Fruit fly (Drosophila melanogaster) whole organism, embryonic: ENCODE measurements around the gene Rpp20.
A peak's percentile ranks its signal among the peaks of the same experiment; 100 is the strongest.

Experiments
- ATbp ChIP-seq: fragments of 200-800 bp; sonication (Bioruptor generic); optimal IDR thresholded peaks from 2 replicates; lab custom pipeline; 2017; ENCODE audit warnings: missing biosample characterization, mild to moderate bottlenecking, missing genetic modification characterization, missing genetic modification reagents
- Adf1 ChIP-seq: fragments of 200-800 bp; sonication (Bioruptor generic); IDR thresholded peaks from 2 replicates; pipeline ENCODE4 v1.3.6; 2022; ENCODE audit warnings: missing biosample characterization, missing genetic modification characterization
- Aef1 ChIP-seq: fragments of 200-800 bp; sonication (Bioruptor generic); IDR thresholded peaks from 3 replicates; pipeline ENCODE4 v1.3.6; 2022; ENCODE audit warnings: missing biosample characterization, missing genetic modification characterization
- Atf3 ChIP-seq: fragments of 200-800 bp; sonication (Bioruptor generic); optimal IDR thresholded peaks from 3 replicates; lab custom pipeline; 2016; ENCODE audit warnings: missing biosample characterization, missing genetic modification characterization
- CG10543 ChIP-seq: fragments of 200-800 bp; sonication (Bioruptor generic); optimal IDR thresholded peaks from 3 replicates; lab custom pipeline; 2017; ENCODE audit warnings: missing biosample characterization, mild to moderate bottlenecking, missing genetic modification characterization, moderate library complexity
- CG12236 ChIP-seq: fragments of 200-800 bp; sonication (Bioruptor generic); optimal IDR thresholded peaks from 2 replicates; lab custom pipeline; 2016; ENCODE audit warnings: missing biosample characterization, missing genetic modification characterization
- CG12769 ChIP-seq: fragments of 200-800 bp; sonication (Bioruptor generic); optimal IDR thresholded peaks from 2 replicates; lab custom pipeline; 2019; ENCODE audit warnings: missing biosample characterization, mild to moderate bottlenecking, missing genetic modification characterization, moderate library complexity
- CG13296 ChIP-seq: fragments of 200-800 bp; sonication (Bioruptor generic); optimal IDR thresholded peaks from 3 replicates; lab custom pipeline; 2018; ENCODE audit warnings: missing biosample characterization, mild to moderate bottlenecking, missing genetic modification characterization
- CG17361 ChIP-seq: fragments of 200-800 bp; sonication (Bioruptor generic); IDR thresholded peaks from 3 replicates; pipeline ENCODE4 v1.3.6; 2022; ENCODE audit warnings: missing biosample characterization, missing genetic modification characterization
- CG18011 ChIP-seq: fragments of 200-800 bp; sonication (Bioruptor generic); optimal IDR thresholded peaks from 2 replicates; lab custom pipeline; 2017; ENCODE audit warnings: missing biosample characterization, missing genetic modification characterization, mild to moderate bottlenecking, moderate library complexity, missing genotype
- CG2199 ChIP-seq: fragments of 200-800 bp; sonication (Bioruptor generic); IDR thresholded peaks from 3 replicates; pipeline ENCODE4 v1.3.6; 2022; ENCODE audit warnings: missing biosample characterization, missing genetic modification characterization
- CG32767 ChIP-seq: fragments of 200-800 bp; sonication (Bioruptor generic); IDR thresholded peaks from 2 replicates; pipeline ENCODE4 v1.3.6; 2022; ENCODE audit warnings: missing biosample characterization, missing genetic modification characterization
- CG5180 ChIP-seq: fragments of 200-800 bp; sonication (Bioruptor generic); optimal IDR thresholded peaks from 3 replicates; lab custom pipeline; 2017; ENCODE audit warnings: missing biosample characterization, missing genetic modification characterization, mild to moderate bottlenecking, moderate library complexity, missing genetic modification reagents
- CG5245 ChIP-seq: fragments of 200-800 bp; sonication (Bioruptor generic); optimal IDR thresholded peaks from 3 replicates; lab custom pipeline; 2016; ENCODE audit warnings: missing biosample characterization, missing genetic modification characterization
- CG6689 ChIP-seq: fragments of 200-800 bp; sonication (Bioruptor generic); IDR thresholded peaks from 2 replicates; pipeline ENCODE4 v1.3.6; 2022; ENCODE audit warnings: missing biosample characterization, missing genetic modification characterization
- CG7372 ChIP-seq: fragments of 200-800 bp; sonication (Bioruptor generic); IDR thresholded peaks from 2 replicates; pipeline ENCODE4 v1.3.6; 2022; ENCODE audit warnings: missing biosample characterization, missing genetic modification characterization
- CG8478 ChIP-seq: fragments of >200 bp; optimal IDR thresholded peaks from 2 replicates; lab custom pipeline; 2018
- CTCF ChIP-seq: fragments of 200-800 bp; sonication (Bioruptor generic); optimal IDR thresholded peaks from 2 replicates; lab custom pipeline; 2017; ENCODE audit warnings: missing biosample characterization, mild to moderate bottlenecking, missing genetic modification characterization, moderate library complexity
- D19A ChIP-seq: fragments of 200-800 bp; optimal IDR thresholded peaks from 3 replicates; lab custom pipeline; 2019; ENCODE audit warnings: missing biosample characterization, mild to moderate bottlenecking, missing genetic modification characterization, moderate library complexity
- Deaf1 ChIP-seq: fragments of 200-800 bp; optimal IDR thresholded peaks from 3 replicates; lab custom pipeline; 2019; ENCODE audit warnings: missing biosample characterization, mild to moderate bottlenecking, missing genetic modification characterization, moderate library complexity
- Dfd ChIP-seq, 2 experiments: fragments of >200 bp; optimal IDR thresholded peaks; 2 replicates each; lab custom pipeline; 2017; ENCODE audit warnings: missing biosample characterization in 2 of 2, missing genetic modification characterization in 2 of 2
- Dref ChIP-seq: fragments of 200-800 bp; sonication (Bioruptor generic); IDR thresholded peaks from 2 replicates; pipeline ENCODE4 v1.3.6; 2022; ENCODE audit warnings: missing biosample characterization, missing genetic modification characterization
- Hand ChIP-seq: fragments of 200-800 bp; sonication (Bioruptor generic); optimal IDR thresholded peaks from 2 replicates; lab custom pipeline; 2017; ENCODE audit warnings: mild to moderate bottlenecking, missing biosample characterization, missing genetic modification reagents, missing genetic modification characterization
- Hr39 ChIP-seq: fragments of >200 bp; optimal IDR thresholded peaks from 2 replicates; lab custom pipeline; 2017
- MESR4 ChIP-seq: fragments of 200-800 bp; sonication (Bioruptor generic); optimal IDR thresholded peaks from 2 replicates; lab custom pipeline; 2018; ENCODE audit warnings: missing biosample characterization, mild to moderate bottlenecking, missing genetic modification characterization, moderate library complexity
- Med ChIP-seq: fragments of 200-800 bp; sonication (Bioruptor generic); peaks from one replicate; lab custom pipeline; 2016; ENCODE audit warnings: missing biosample characterization, missing genetic modification characterization, mild to moderate bottlenecking, inconsistent platforms, moderate library complexity
- Mrtf ChIP-seq: fragments of 200-800 bp; sonication (Bioruptor generic); IDR thresholded peaks from 3 replicates; pipeline ENCODE4 v1.3.6; 2022; ENCODE audit warnings: missing biosample characterization, missing genetic modification characterization
- Neu2 ChIP-seq: fragments of 200-800 bp; sonication (Bioruptor generic); optimal IDR thresholded peaks from 3 replicates; lab custom pipeline; 2016; ENCODE audit warnings: missing biosample characterization, missing genetic modification characterization, borderline replicate concordance
- Trl ChIP-seq, 3 experiments: fragments of >200 bp in 2 of 3; fragments of 200-800 bp in 1 of 3; sonication (Bioruptor generic) in 1 of 3; optimal IDR thresholded peaks; 2 replicates in 1 of 3; 3 replicates in 2 of 3; lab custom pipeline; 2016 to 2017; ENCODE audit warnings: missing biosample characterization in 1 of 3, missing genetic modification characterization in 1 of 3
- cg ChIP-seq: fragments of 200-800 bp; sonication (Bioruptor generic); optimal IDR thresholded peaks from 3 replicates; lab custom pipeline; 2019; ENCODE audit warnings: missing biosample characterization, mild to moderate bottlenecking, missing genetic modification characterization, moderate library complexity
- chinmo ChIP-seq: fragments of 200-800 bp; sonication (Bioruptor generic); IDR thresholded peaks from 4 replicates; pipeline ENCODE4 v1.3.6; 2022; ENCODE audit warnings: missing biosample characterization, missing genetic modification characterization; ENCODE audit not compliant: partially characterized antibody
- chm ChIP-seq: fragments of 200-800 bp; sonication (Bioruptor generic); IDR thresholded peaks from 2 replicates; pipeline ENCODE4 v1.3.6; 2022; ENCODE audit warnings: missing biosample characterization, missing genetic modification characterization
- crol ChIP-seq: fragments of 200-800 bp; sonication (Bioruptor generic); IDR thresholded peaks from 2 replicates; pipeline ENCODE4 v1.3.6; 2022; ENCODE audit warnings: missing biosample characterization, missing genetic modification characterization
- dpn ChIP-seq, 2 experiments: fragments of 200-800 bp; sonication (Bioruptor generic); optimal IDR thresholded peaks; 3 replicates each; lab custom pipeline; 2016; ENCODE audit warnings: missing biosample characterization in 2 of 2, missing genetic modification characterization in 2 of 2
- eyg ChIP-seq: fragments of 200-800 bp; sonication (Bioruptor generic); optimal IDR thresholded peaks from 3 replicates; lab custom pipeline; 2016; ENCODE audit warnings: missing biosample characterization, missing genetic modification characterization
- fd102C ChIP-seq: fragments of 200-800 bp; sonication (Bioruptor generic); optimal IDR thresholded peaks from 2 replicates; lab custom pipeline; 2018; ENCODE audit warnings: missing biosample characterization, mild to moderate bottlenecking, missing genetic modification characterization, moderate library complexity
- fru ChIP-seq: fragments of >200 bp; optimal IDR thresholded peaks from 2 replicates; lab custom pipeline; 2017
- hb ChIP-seq: fragments of 200-800 bp; sonication (Bioruptor generic); IDR thresholded peaks from 3 replicates; pipeline ENCODE4 v1.3.6; 2022; ENCODE audit warnings: missing biosample characterization, missing genetic modification characterization; ENCODE audit not compliant: partially characterized antibody
- jing ChIP-seq: fragments of 200-800 bp; sonication (Bioruptor generic); optimal IDR thresholded peaks from 2 replicates; lab custom pipeline; 2018; ENCODE audit warnings: missing biosample characterization, mild to moderate bottlenecking, missing genetic modification characterization
- kah ChIP-seq: fragments of 200-800 bp; sonication (Bioruptor generic); optimal IDR thresholded peaks from 2 replicates; lab custom pipeline; 2018; ENCODE audit warnings: missing biosample characterization, mild to moderate bottlenecking, missing genetic modification characterization
- lab ChIP-seq: fragments of 200-800 bp; sonication (Bioruptor generic); optimal IDR thresholded peaks from 3 replicates; lab custom pipeline; 2017; ENCODE audit warnings: missing biosample characterization, missing genetic modification characterization, mild to moderate bottlenecking, moderate library complexity, missing genetic modification reagents
- peb ChIP-seq: fragments of 200-800 bp; sonication (Bioruptor generic); IDR thresholded peaks from 2 replicates; pipeline ENCODE4 v1.3.6; 2022; ENCODE audit warnings: missing biosample characterization, missing genetic modification characterization
- pfk ChIP-seq: fragments of 200-800 bp; sonication (Bioruptor generic); optimal IDR thresholded peaks from 2 replicates; lab custom pipeline; 2018; ENCODE audit warnings: missing biosample characterization, mild to moderate bottlenecking, missing genetic modification characterization, moderate library complexity
- pnt ChIP-seq: fragments of 200-800 bp; sonication (Bioruptor generic); optimal IDR thresholded peaks from 3 replicates; lab custom pipeline; 2016; ENCODE audit warnings: missing biosample characterization, missing genetic modification characterization
- salm ChIP-seq: fragments of 200-800 bp; sonication (Bioruptor generic); optimal IDR thresholded peaks from 2 replicates; lab custom pipeline; 2018; ENCODE audit warnings: missing biosample characterization, mild to moderate bottlenecking, missing genetic modification characterization
- slou ChIP-seq: fragments of 200-800 bp; sonication (Bioruptor generic); optimal IDR thresholded peaks from 3 replicates; lab custom pipeline; 2016; ENCODE audit warnings: missing biosample characterization, missing genetic modification characterization
- tin ChIP-seq: fragments of 200-800 bp; sonication (Bioruptor generic); optimal IDR thresholded peaks from 3 replicates; lab custom pipeline; 2016; ENCODE audit warnings: missing biosample characterization, missing genetic modification characterization
- tna ChIP-seq: fragments of 200-800 bp; sonication (Bioruptor generic); IDR thresholded peaks from 2 replicates; pipeline ENCODE4 v1.3.6; 2022; ENCODE audit warnings: missing biosample characterization, missing genetic modification characterization; ENCODE audit not compliant: partially characterized antibody
- ttk ChIP-seq: fragments of 200-800 bp; sonication (Bioruptor generic); IDR thresholded peaks from 2 replicates; pipeline ENCODE4 v2.1.2; 2022; ENCODE audit warnings: missing biosample characterization, missing genetic modification characterization
- twi ChIP-seq: fragments of 200-800 bp; optimal IDR thresholded peaks from 2 replicates; lab custom pipeline; 2019; ENCODE audit warnings: missing biosample characterization, mild to moderate bottlenecking, missing genetic modification characterization, moderate library complexity
- usp ChIP-seq: fragments of >200 bp; optimal IDR thresholded peaks from 2 replicates; lab custom pipeline; 2017; ENCODE audit warnings: missing biosample characterization, missing genetic modification characterization

The Rpp20 gene

DNA sequence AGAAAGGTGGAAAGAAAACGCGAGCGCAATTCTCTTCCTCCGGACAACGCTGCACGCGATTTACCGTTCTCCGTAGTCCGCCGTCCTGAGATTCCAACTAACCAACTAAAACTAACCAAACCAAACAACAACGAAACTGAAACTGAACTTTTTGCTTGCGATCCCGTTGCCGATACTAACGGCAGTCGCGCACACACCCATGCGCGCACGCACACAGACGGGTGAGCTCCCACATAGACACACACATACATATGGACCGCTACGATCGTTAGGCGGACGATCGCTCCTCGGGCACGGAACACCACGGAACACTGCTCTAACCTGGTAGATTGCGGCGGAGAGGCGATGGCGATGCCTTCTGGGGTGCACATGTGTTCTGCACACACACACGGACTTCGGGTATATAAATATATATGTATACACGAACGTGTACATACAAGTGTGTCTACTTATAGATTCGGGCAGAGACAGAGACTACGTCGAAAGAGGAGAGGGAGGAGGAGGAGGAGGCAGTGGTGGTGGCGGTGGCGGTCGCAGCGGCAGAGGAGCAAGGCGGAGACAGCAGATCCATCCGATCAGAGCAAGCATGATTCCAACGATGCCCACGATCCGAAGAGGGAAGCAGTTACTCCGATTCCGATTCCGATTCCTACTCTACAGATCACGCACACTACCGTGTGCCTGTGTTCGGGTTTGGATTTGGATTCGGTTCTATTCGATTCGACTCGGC is 31.2 kb upstream of the Rpp20 start, which contains the start of gene meso18E:
Gene meso18E (minus strand): TSS at position 148 of the 730 bp plus-strand sequence.
- TF ChIP-seq salm (tag; lab: Kevin White, UChicago) (no peak), D19A (tag; lab: Kevin White, UChicago) (no peak), Adf1 (GFP tag; lab: Robert Waterston, UW) (peak; percentile 65), CTCF (no peak), CG32767 (GFP tag; lab: Robert Waterston, UW) (peak; percentile 19; the same call in 1 of the 2 replicates), chm (no peak), pfk (GFP tag; lab: Kevin White, UChicago) (peak; percentile 53), crol (GFP tag; lab: Robert Waterston, UW) (peak; percentile 91), Hr39 (peak; percentile 97), CG12236 (GFP tag; lab: Kevin White, UChicago) (no peak), Aef1 (no peak), slou (GFP tag; lab: Kevin White, UChicago) (no peak), twi (tag; lab: Kevin White, UChicago) (peak; percentile 91), lab (GFP tag; lab: Kevin White, UChicago) (no peak), ttk (GFP tag; lab: Robert Waterston, UW) (no peak), Trl (optimal IDR thresholded peaks at IDR 0.05; lab: Kevin White, UChicago) (peak in 1 of 2 experiments; percentile 48), Trl (GFP tag; optimal IDR thresholded peaks at IDR 0.05; lab: Kevin White, UChicago) (no peak), MESR4 (GFP tag; lab: Kevin White, UChicago) (no peak), Deaf1 (tag; lab: Kevin White, UChicago) (peak; percentile 95), Hand (GFP tag; lab: Kevin White, UChicago) (no peak), CG10543 (GFP tag; lab: Kevin White, UChicago) (peak; percentile 69), chinmo (GFP tag; lab: Robert Waterston, UW) (0 out of 4 replicates have a peak, but pooled peaks have one; percentile 7), Dfd (GFP tag; optimal IDR thresholded peaks at IDR 0.05; lab: Kevin White, UChicago) (peak in 1 of 2 experiments; percentile 1), cg (GFP tag; lab: Kevin White, UChicago) (peak; percentile 85), kah (GFP tag; lab: Kevin White, UChicago) (no peak), Dref (no peak), CG17361 (no peak), CG12769 (tag; lab: Kevin White, UChicago) (peak; percentile 86), pnt (GFP tag; lab: Kevin White, UChicago) (no peak), CG8478 (lab: Kevin White, UChicago) (peak; percentile 68), CG5245 (no peak), jing (GFP tag; lab: Kevin White, UChicago) (no peak), CG5180 (GFP tag; lab: Kevin White, UChicago) (peak; percentile 18), eyg (GFP tag; lab: Kevin White, UChicago) (no peak), CG2199 (GFP tag; lab: Robert Waterston, UW) (no peak)

DNA sequence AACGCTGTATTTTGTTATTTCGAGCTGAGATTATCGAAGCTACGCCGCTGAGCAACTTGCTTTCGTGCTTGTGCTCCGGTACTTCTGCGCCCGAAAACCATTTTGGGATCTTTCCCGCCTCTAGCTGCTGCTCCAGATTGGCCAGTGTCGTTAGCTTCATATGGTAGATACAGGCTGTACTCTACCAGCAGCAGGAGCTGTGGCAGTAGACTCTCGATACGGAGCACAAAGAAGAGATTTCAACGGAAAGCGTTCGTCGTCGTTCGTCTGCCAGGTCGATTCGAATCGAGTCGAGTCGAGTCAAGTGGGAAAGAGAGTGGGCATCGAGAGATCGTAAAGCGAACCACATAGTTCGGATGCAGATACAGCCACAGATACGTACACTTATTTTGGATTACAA is 29.4 kb upstream of the Rpp20 start:
- TF ChIP-seq CG6689 (GFP tag; lab: Robert Waterston, UW) (no peak), CG7372 (no peak), Mrtf (GFP tag; lab: Robert Waterston, UW) (no peak), Deaf1 (tag; lab: Kevin White, UChicago) (peak; percentile 77), dpn (GFP tag; optimal IDR thresholded peaks at IDR 0.05; lab: Kevin White, UChicago) (no peak), ATbp (GFP tag; lab: Kevin White, UChicago) (no peak), CG18011 (GFP tag; lab: Kevin White, UChicago) (no peak), Neu2 (no peak), fru (no peak), Med (GFP tag; lab: Kevin White, UChicago) (peak; percentile 52), usp (no peak), CG13296 (no peak), fd102C (GFP tag; lab: Kevin White, UChicago) (no peak), peb (GFP tag; lab: Robert Waterston, UW) (no peak), CG10543 (GFP tag; lab: Kevin White, UChicago) (peak; percentile 12), cg (GFP tag; lab: Kevin White, UChicago) (no peak), tin (GFP tag; lab: Kevin White, UChicago) (no peak), Atf3 (GFP tag; lab: Kevin White, UChicago) (no peak), tna (GFP tag; lab: Robert Waterston, UW) (no peak), hb (no peak)
